Worm (Caenorhabditis elegans): ENCODE data around the gene cpg-24.
A peak's percentile ranks its signal among the peaks of the same experiment; 100 is the strongest.

Gene cpg-24

DNA sequence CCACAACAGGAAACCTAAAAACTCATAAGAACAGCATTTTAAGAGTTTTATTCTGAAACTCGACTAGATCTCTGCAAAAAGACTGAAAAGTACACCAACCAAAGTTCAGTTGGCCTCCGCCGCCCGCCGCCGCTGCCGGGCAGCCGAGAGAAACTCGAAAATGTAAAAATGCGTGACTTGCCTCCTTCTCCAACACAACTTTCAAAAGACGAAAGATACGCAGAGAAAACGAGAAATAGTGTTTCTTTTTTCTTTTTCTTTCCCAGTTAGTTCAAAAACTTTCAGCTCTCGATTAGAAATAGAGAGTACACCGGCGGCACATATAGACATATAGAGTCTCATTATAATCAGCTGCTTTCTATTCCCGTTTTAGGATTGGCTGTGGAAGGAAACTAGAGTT, 18.0 kb downstream of the cpg-24 start:
- no peak for TF ChIP-seq flt-1 (GFP tag; IDR thresholded peaks at IDR 0.05)
- no peak for TF ChIP-seq cog-1 (tag; optimal IDR thresholded peaks at IDR 0.05)
- TF ChIP-seq ztf-29 (GFP tag; IDR thresholded peaks at IDR 0.05): no peak
- no peak for TF ChIP-seq med-1 (GFP tag; optimal IDR thresholded peaks at IDR 0.05; ENCODE audit: insufficient read depth)

DNA sequence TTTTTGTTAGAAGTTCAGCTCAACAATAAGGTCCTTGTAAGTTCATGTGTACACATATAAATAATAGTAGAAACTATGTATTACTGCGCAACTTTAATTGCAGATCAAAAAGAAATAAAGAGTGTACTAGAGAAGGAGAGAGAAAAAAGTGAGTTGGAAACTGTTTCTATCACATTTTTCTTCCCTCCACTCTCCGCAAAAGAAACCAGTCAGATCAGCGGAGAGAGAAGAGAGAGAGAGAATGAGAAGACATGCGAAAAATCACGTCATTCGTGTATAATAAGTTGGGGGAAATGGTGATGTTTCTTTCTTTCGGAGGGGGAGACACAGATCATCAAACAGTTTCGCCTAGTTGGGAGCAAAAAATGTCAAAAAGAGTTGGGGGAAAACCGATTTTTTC, 23.6 kb downstream of the cpg-24 start:
- TF ChIP-seq med-1 (GFP tag; optimal IDR thresholded peaks at IDR 0.05; ENCODE audit: insufficient read depth) (no peak), tab-1 (GFP tag; IDR thresholded peaks at IDR 0.05) (no peak), ref-1 (GFP tag; conservative IDR thresholded peaks at IDR 0.05) (no peak), klf-2 (GFP tag; conservative IDR thresholded peaks at IDR 0.05) (no peak), ztf-23 (GFP tag; IDR thresholded peaks at IDR 0.05) (no peak), T22C8.4 (GFP tag; IDR thresholded peaks at IDR 0.05) (no peak), cog-1 (tag; optimal IDR thresholded peaks at IDR 0.05) (no peak), flt-1 (GFP tag; IDR thresholded peaks at IDR 0.05) (no peak), ztf-29 (GFP tag; IDR thresholded peaks at IDR 0.05) (no peak)

DNA sequence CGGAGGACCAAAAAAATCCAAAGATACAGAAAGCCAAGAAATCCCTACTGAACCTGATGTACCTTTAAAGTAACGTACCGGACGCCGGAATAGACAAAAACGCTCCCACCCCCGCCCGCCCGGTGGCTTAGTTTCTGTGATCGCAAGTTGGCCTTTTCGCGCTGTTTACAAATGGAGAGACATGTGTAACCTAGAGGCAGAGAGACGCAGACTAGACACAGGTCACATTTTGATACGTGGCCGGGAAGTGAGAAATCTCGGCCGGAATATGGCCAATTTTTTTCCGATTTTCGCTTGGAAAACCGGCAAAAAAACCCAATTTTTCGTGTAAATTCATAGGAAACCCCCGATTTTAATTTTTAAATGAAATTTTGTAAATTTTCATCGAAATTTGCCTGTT, 25.3 kb downstream of the cpg-24 start:
- TF ChIP-seq med-1 (GFP tag; optimal IDR thresholded peaks at IDR 0.05; ENCODE audit: insufficient read depth) (no peak), ref-1 (GFP tag; conservative IDR thresholded peaks at IDR 0.05) (no peak), cog-1 (tag; optimal IDR thresholded peaks at IDR 0.05) (no peak), T22C8.4 (GFP tag; IDR thresholded peaks at IDR 0.05) (no peak), flt-1 (GFP tag; IDR thresholded peaks at IDR 0.05) (no peak), klf-2 (GFP tag; conservative IDR thresholded peaks at IDR 0.05) (no peak), ztf-23 (GFP tag; IDR thresholded peaks at IDR 0.05) (no peak), ztf-29 (GFP tag; IDR thresholded peaks at IDR 0.05) (no peak), tab-1 (GFP tag; IDR thresholded peaks at IDR 0.05) (no peak)

DNA sequence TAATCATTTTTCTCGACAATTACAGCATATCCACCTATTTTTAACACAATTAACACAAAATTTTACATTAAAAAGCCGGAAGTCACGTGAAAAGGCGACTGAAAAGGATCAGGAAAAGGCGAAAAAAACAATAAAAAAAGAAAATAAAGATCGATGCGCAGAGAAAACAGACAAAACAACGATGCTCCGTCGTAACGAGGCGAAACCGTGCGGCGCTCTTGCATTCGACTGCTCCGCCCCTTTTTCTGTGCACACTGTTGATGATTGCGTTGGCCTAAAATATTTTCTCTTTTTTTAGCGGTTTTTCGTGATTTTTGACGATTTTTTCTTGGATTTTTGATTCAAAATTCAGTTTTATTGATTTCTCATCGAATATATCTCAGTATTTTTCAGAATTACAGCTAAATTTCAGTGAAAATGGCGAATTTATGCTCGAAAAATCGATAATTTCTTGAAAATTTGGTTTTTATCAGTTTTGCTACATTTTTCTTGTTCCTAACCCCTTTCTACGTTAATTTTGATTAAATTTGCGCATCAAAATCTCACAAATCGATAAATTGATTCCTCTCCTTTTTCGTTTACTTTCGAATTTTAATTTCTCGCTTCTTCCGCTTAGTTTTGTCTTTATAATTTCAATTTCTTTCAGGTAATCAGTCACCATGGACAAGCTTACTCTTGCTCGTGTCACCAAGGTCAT, 27.4 kb downstream of the cpg-24 start, which contains the start of gene rps-28:
TSS of gene rps-28 (plus strand) at position 647 of the 697 bp plus-strand sequence.
- TF ChIP-seq ztf-29 (GFP tag; IDR thresholded peaks at IDR 0.05) (peak; percentile 79), ref-1 (GFP tag; conservative IDR thresholded peaks at IDR 0.05) (peak; percentile 48; the same call in 1 of the 2 replicates), tab-1 (GFP tag; IDR thresholded peaks at IDR 0.05) (peak; percentile 83; the same call in 1 of the 2 replicates), flt-1 (GFP tag; IDR thresholded peaks at IDR 0.05) (peak; percentile 92), T22C8.4 (GFP tag; IDR thresholded peaks at IDR 0.05) (peak; percentile 78), ztf-23 (GFP tag; IDR thresholded peaks at IDR 0.05) (peak; percentile 96), med-1 (GFP tag; optimal IDR thresholded peaks at IDR 0.05; ENCODE audit: insufficient read depth) (peak; percentile 74), cog-1 (tag; optimal IDR thresholded peaks at IDR 0.05) (peak; percentile 92), klf-2 (GFP tag; conservative IDR thresholded peaks at IDR 0.05) (peak; percentile 78)

DNA sequence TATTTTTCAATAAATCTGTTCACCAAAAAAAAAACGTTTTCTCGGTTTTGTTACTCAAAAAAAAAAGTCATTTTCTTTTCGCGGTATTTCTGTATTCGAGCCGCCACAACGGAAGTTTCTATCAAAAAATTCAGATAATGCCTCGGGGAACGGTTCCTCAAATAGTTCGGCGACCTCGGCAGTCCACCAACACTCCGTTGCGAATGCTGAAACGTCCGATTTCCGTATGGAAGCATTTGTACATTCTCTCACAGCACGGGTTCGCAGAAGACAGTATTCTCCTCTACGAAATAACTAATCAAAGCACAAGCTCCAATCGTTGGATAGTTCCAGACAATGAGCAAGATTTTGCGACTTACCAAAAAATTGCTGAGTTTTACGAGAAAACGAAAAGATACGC, 28.2 kb downstream of the cpg-24 start, which contains the start of gene Y41D4B.4:
TSS of gene Y41D4B.4 (plus strand) at position 133 of the 400 bp plus-strand sequence.
- no peak for TF ChIP-seq ztf-29 (GFP tag; IDR thresholded peaks at IDR 0.05)
- no peak for TF ChIP-seq flt-1 (GFP tag; IDR thresholded peaks at IDR 0.05)
- TF ChIP-seq T22C8.4 (GFP tag; IDR thresholded peaks at IDR 0.05): no peak
- no peak for TF ChIP-seq med-1 (GFP tag; optimal IDR thresholded peaks at IDR 0.05; ENCODE audit: insufficient read depth)
- no peak for TF ChIP-seq ref-1 (GFP tag; conservative IDR thresholded peaks at IDR 0.05)
- no peak for TF ChIP-seq tab-1 (GFP tag; IDR thresholded peaks at IDR 0.05)
- TF ChIP-seq cog-1 (tag; optimal IDR thresholded peaks at IDR 0.05): no peak
- TF ChIP-seq ztf-23 (GFP tag; IDR thresholded peaks at IDR 0.05): no peak
- no peak for TF ChIP-seq klf-2 (GFP tag; conservative IDR thresholded peaks at IDR 0.05)

DNA sequence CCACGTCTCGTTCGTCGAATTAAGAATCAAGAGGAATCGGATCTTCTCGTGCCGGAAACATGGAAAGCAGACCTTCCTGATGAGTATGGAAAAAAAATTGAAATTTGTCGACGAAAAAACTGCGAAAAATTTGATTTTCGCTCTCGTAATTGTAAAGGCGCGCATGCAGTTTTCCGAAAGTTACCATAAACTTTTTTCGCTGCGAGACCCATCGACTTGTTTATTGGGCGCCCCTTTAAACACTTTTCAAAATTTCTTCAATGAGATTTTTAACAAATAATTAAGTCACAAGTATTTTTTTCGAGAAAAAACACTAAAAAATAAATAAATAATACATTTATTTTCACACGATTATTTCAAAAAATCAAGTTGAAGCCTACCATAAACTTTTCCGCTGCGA, 29.0 kb downstream of the cpg-24 start:
- TF ChIP-seq flt-1 (GFP tag; IDR thresholded peaks at IDR 0.05): no peak
- no peak for TF ChIP-seq ztf-29 (GFP tag; IDR thresholded peaks at IDR 0.05)
- TF ChIP-seq ref-1 (GFP tag; conservative IDR thresholded peaks at IDR 0.05): no peak
- no peak for TF ChIP-seq cog-1 (tag; optimal IDR thresholded peaks at IDR 0.05)
- no peak for TF ChIP-seq klf-2 (GFP tag; conservative IDR thresholded peaks at IDR 0.05)
- TF ChIP-seq med-1 (GFP tag; optimal IDR thresholded peaks at IDR 0.05; ENCODE audit: insufficient read depth): no peak
- TF ChIP-seq tab-1 (GFP tag; IDR thresholded peaks at IDR 0.05): no peak
- no peak for TF ChIP-seq T22C8.4 (GFP tag; IDR thresholded peaks at IDR 0.05)
- TF ChIP-seq ztf-23 (GFP tag; IDR thresholded peaks at IDR 0.05): no peak

DNA sequence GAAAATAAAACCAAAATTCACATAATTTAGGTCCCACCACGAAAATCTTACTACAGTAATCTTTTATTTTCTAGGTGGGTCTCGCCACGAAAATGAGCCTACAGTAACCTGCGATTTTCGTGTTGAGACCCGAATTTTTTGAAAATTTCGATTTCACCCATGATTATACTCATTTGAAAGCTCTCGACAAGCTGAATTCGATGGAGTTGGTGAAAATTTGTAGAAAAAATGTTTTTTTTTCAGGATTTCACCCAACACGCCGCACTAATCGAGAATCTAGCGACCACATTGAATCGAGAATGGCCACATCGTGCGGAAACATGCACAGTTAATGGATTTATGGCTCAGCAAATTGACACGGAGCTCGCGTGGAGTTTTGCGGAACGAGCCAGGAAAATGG, 31.1 kb downstream of the cpg-24 start:
- TF ChIP-seq ref-1 (GFP tag; conservative IDR thresholded peaks at IDR 0.05) (no peak), klf-2 (GFP tag; conservative IDR thresholded peaks at IDR 0.05) (no peak), ztf-23 (GFP tag; IDR thresholded peaks at IDR 0.05) (no peak), tab-1 (GFP tag; IDR thresholded peaks at IDR 0.05) (no peak), ztf-29 (GFP tag; IDR thresholded peaks at IDR 0.05) (no peak), cog-1 (tag; optimal IDR thresholded peaks at IDR 0.05) (no peak), T22C8.4 (GFP tag; IDR thresholded peaks at IDR 0.05) (no peak), flt-1 (GFP tag; IDR thresholded peaks at IDR 0.05) (no peak), med-1 (GFP tag; optimal IDR thresholded peaks at IDR 0.05; ENCODE audit: insufficient read depth) (no peak)

DNA sequence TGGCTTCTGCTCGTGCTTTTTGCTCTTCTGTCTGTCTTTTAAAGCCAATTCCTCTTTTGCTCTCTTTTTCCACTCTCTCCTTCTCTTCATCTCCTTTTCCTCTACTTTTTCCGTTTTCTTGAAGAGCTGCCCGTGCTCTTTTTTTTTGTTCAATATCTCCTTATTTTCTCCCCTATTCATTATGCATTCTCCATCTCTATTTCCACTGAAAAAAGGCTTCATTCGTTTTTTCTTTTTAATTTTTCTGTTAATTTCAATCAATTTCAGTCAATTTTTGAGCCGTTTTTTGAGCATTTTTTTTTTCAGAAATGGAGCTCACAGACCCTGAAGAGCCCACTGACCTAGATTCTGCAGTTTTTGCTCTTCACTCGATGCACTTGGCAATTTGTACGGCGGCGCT, 40.6 kb downstream of the cpg-24 start, which contains the start of gene Y41D4B.1:
TSS of gene Y41D4B.1 (plus strand) at position 301 of the 400 bp plus-strand sequence.
- TF ChIP-seq klf-2 (GFP tag; conservative IDR thresholded peaks at IDR 0.05) (no peak), ref-1 (GFP tag; conservative IDR thresholded peaks at IDR 0.05) (no peak), cog-1 (tag; optimal IDR thresholded peaks at IDR 0.05) (no peak), ztf-29 (GFP tag; IDR thresholded peaks at IDR 0.05) (no peak), flt-1 (GFP tag; IDR thresholded peaks at IDR 0.05) (no peak), tab-1 (GFP tag; IDR thresholded peaks at IDR 0.05) (no peak), ztf-23 (GFP tag; IDR thresholded peaks at IDR 0.05) (no peak), T22C8.4 (GFP tag; IDR thresholded peaks at IDR 0.05) (no peak), med-1 (GFP tag; optimal IDR thresholded peaks at IDR 0.05; ENCODE audit: insufficient read depth) (no peak)

DNA sequence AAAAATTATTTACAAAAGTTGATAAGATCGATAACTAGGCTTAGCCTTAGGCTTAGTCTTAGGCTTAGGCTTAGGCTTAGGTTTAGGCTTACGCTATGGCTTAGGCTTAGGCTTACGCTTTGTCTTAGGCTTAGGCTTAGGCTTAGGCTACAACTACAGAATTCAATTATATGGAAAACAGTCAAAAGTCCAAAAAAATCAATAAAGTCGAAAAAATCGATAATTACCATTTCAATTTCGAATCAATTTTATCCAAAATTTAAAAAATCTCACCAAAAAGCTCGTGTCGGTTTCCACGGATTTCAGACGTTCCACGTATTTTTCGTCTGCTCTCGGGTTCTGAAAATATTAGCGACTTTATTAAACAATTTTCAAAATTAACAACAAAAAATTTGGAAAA, 45.2 kb downstream of the cpg-24 start:
- TF ChIP-seq cog-1 (tag; optimal IDR thresholded peaks at IDR 0.05): no peak
- TF ChIP-seq ref-1 (GFP tag; conservative IDR thresholded peaks at IDR 0.05): no peak
- no peak for TF ChIP-seq T22C8.4 (GFP tag; IDR thresholded peaks at IDR 0.05)
- no peak for TF ChIP-seq tab-1 (GFP tag; IDR thresholded peaks at IDR 0.05)
- TF ChIP-seq ztf-23 (GFP tag; IDR thresholded peaks at IDR 0.05): no peak
- TF ChIP-seq ztf-29 (GFP tag; IDR thresholded peaks at IDR 0.05): no peak
- no peak for TF ChIP-seq klf-2 (GFP tag; conservative IDR thresholded peaks at IDR 0.05)
- no peak for TF ChIP-seq flt-1 (GFP tag; IDR thresholded peaks at IDR 0.05)
- TF ChIP-seq med-1 (GFP tag; optimal IDR thresholded peaks at IDR 0.05; ENCODE audit: insufficient read depth): no peak
